Fruit fly (Drosophila melanogaster): Measurements from ENCODE around the gene Ids.

The Ids gene

DNA sequence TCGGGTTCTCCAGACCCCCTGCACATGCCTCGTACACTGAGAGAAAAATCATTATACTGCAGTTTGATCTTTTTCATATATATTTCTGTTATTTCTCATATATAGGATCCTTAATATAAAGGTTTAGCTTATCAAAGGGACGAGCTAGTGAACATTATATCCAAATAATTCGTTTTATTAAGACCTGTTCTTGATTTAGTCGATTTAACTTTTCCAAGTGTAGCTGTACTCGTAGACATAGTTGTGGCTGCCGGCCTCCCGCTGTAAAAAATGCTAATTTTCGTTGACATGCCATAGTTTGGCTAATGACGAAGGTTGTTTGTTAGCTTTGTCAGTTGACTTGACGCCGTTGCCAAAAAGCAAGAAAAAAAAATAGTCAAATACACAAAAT is 4.4 kb downstream of the Ids start:
- no peak for TF ChIP-seq Hnf4 (GFP tag; optimal IDR thresholded peaks at IDR 0.05)
- TF ChIP-seq fru (GFP tag; optimal IDR thresholded peaks at IDR 0.05), result peak; percentile 13
- TF ChIP-seq sv (GFP tag; optimal IDR thresholded peaks at IDR 0.05), result peak; percentile 77
- no peak for TF ChIP-seq dsf (GFP tag; optimal IDR thresholded peaks at IDR 0.05; ENCODE audit: borderline replicate concordance)
- TF ChIP-seq Jra (GFP tag; optimal IDR thresholded peaks at IDR 0.05), result no peak
- no peak for TF ChIP-seq brk (GFP tag; optimal IDR thresholded peaks at IDR 0.05)
- no peak for TF ChIP-seq Myc (optimal IDR thresholded peaks at IDR 0.05)
- TF ChIP-seq lola (GFP tag; optimal IDR thresholded peaks at IDR 0.05), result no peak
- TF ChIP-seq tai (GFP tag; optimal IDR thresholded peaks at IDR 0.05), result no peak
- TF ChIP-seq Hr83 (GFP tag; optimal IDR thresholded peaks at IDR 0.05; ENCODE audit: poor library complexity, severe bottlenecking), result no peak
- TF ChIP-seq jim (GFP tag; optimal IDR thresholded peaks at IDR 0.05), result no peak
- TF ChIP-seq Sp1 (GFP tag; optimal IDR thresholded peaks at IDR 0.05), result no peak
- TF ChIP-seq foxo (GFP tag; optimal IDR thresholded peaks at IDR 0.05), result peak in 1 of 2 experiments; percentile 15
- TF ChIP-seq Rel (GFP tag; optimal IDR thresholded peaks at IDR 0.05), result no peak
- no peak for TF ChIP-seq Rel (tag; optimal IDR thresholded peaks at IDR 0.05)
- no peak for TF ChIP-seq Abd-B (GFP tag; optimal IDR thresholded peaks at IDR 0.05)
- no peak for TF ChIP-seq psq (GFP tag; optimal IDR thresholded peaks at IDR 0.05)
- no peak for TF ChIP-seq N (GFP tag; optimal IDR thresholded peaks at IDR 0.05)
- no peak for TF ChIP-seq CG9705 (GFP tag; optimal IDR thresholded peaks at IDR 0.05)

DNA sequence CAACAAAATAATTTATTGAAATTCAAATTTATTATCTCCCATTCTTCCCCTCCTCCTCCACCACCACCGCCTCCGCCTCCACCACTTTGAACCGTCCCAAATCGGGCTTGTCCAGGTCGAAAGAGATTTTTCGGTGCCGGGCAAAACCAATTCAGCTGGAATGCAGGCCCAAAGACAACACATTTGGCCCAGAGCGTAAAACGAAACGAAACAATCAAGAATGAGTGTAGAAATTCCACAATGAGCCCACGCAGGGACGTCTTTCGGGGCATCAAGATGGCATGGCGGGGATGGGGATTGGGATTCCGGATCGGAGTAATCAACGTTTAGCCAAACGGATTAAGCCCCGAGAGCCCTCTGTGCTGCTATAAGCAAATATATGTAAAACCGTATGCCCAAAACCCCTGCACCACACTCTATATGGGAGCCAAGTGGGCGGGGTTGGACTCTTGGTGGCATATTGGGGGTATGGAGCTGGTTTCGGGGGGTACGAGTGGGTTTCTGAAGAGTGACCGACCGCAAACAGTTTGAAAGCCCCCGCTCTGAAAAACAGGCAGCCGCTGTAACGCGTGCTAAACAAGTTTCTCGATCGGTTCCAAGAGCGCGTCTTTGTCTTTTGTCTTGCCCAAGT is 6.0 kb downstream of the Ids start:
- TF ChIP-seq Vsx2 (GFP tag; optimal IDR thresholded peaks at IDR 0.05; ENCODE audit: partially characterized antibody) (no peak), OdsH (GFP tag; optimal IDR thresholded peaks at IDR 0.05) (no peak), ey (GFP tag; optimal IDR thresholded peaks at IDR 0.05) (no peak), Hnf4 (GFP tag; optimal IDR thresholded peaks at IDR 0.05) (no peak), brk (GFP tag; optimal IDR thresholded peaks at IDR 0.05) (no peak), tai (GFP tag; optimal IDR thresholded peaks at IDR 0.05) (no peak), Mio (GFP tag; optimal IDR thresholded peaks at IDR 0.05) (no peak), Hr83 (GFP tag; optimal IDR thresholded peaks at IDR 0.05; ENCODE audit: poor library complexity, severe bottlenecking) (no peak), Dif (GFP tag; optimal IDR thresholded peaks at IDR 0.05; ENCODE audit: partially characterized antibody) (peak; percentile 75), h (GFP tag; optimal IDR thresholded peaks at IDR 0.05) (no peak), CrebA (GFP tag; optimal IDR thresholded peaks at IDR 0.05; ENCODE audit: borderline replicate concordance) (no peak), woc (GFP tag; optimal IDR thresholded peaks at IDR 0.05) (no peak), fru (GFP tag; optimal IDR thresholded peaks at IDR 0.05) (no peak), br (GFP tag; optimal IDR thresholded peaks at IDR 0.05) (no peak), sage (GFP tag; optimal IDR thresholded peaks at IDR 0.05) (no peak), rgr (GFP tag; optimal IDR thresholded peaks at IDR 0.05) (no peak), psq (GFP tag; optimal IDR thresholded peaks at IDR 0.05) (peak; percentile 10), usp (GFP tag; optimal IDR thresholded peaks at IDR 0.05) (no peak), Sp1 (GFP tag; optimal IDR thresholded peaks at IDR 0.05) (no peak), N (GFP tag; optimal IDR thresholded peaks at IDR 0.05) (no peak), Abd-B (GFP tag; optimal IDR thresholded peaks at IDR 0.05) (no peak), HLH106 (tag; optimal IDR thresholded peaks at IDR 0.05) (no peak), GATAd (GFP tag; optimal IDR thresholded peaks at IDR 0.05) (no peak), Dfd (GFP tag; optimal IDR thresholded peaks at IDR 0.05) (no peak), jim (GFP tag; optimal IDR thresholded peaks at IDR 0.05) (no peak), CG9705 (GFP tag; optimal IDR thresholded peaks at IDR 0.05) (no peak), sv (GFP tag; optimal IDR thresholded peaks at IDR 0.05) (no peak), Jra (GFP tag; optimal IDR thresholded peaks at IDR 0.05) (no peak), foxo (GFP tag; optimal IDR thresholded peaks at IDR 0.05) (no peak), Hr78 (GFP tag; optimal IDR thresholded peaks at IDR 0.05) (no peak), pan (optimal IDR thresholded peaks at IDR 0.05) (no peak), CG32264 (GFP tag; optimal IDR thresholded peaks at IDR 0.05) (no peak), dl (GFP tag; optimal IDR thresholded peaks at IDR 0.05; ENCODE audit: insufficient read depth in 1 of 2, partially characterized antibody in 2 of 2) (peak; percentile 18 to 41), Rel (GFP tag; optimal IDR thresholded peaks at IDR 0.05) (no peak), Rel (tag; optimal IDR thresholded peaks at IDR 0.05) (peak; percentile 29), dmrt93B (GFP tag; optimal IDR thresholded peaks at IDR 0.05) (no peak)
